Worm (Caenorhabditis elegans) whole organism, young adult: ENCODE data around the gene C02F5.14.

Experiments used
- B0261.1 ChIP-seq: sonication (generic microtip); optimal IDR thresholded peaks from 2 replicates; lab custom pipeline; 2016; ENCODE audit warnings: mild to moderate bottlenecking, missing genetic modification characterization, moderate library complexity, missing compliant biosample characterization
- C06A6.2 ChIP-seq: fragments of 200-800 bp; sonication (Bioruptor generic); conservative IDR thresholded peaks from 2 replicates; pipeline ENCODE4 v1.3.6; 2022; ENCODE audit warnings: missing genetic modification characterization, missing compliant biosample characterization
- F22D6.2 ChIP-seq: sonication (generic microtip); optimal IDR thresholded peaks from 2 replicates; lab custom pipeline; 2016; ENCODE audit warnings: mild to moderate bottlenecking, missing genetic modification characterization, missing compliant biosample characterization
- F33H1.4 ChIP-seq: fragments of 200-800 bp; sonication (Bioruptor generic); IDR thresholded peaks from 2 replicates; pipeline ENCODE4 v1.3.6; 2022; ENCODE audit warnings: missing genetic modification reagents, missing genetic modification characterization, missing compliant biosample characterization
- F55B11.4 ChIP-seq: sonication (generic microtip); optimal IDR thresholded peaks from 2 replicates; lab custom pipeline; 2016; ENCODE audit warnings: missing compliant biosample characterization, missing genetic modification characterization, borderline replicate concordance; ENCODE audit not compliant: insufficient read depth
- ZK185.1 ChIP-seq: sonication (generic microtip); optimal IDR thresholded peaks from 2 replicates; lab custom pipeline; 2016; ENCODE audit warnings: mild to moderate bottlenecking, missing genetic modification characterization, missing compliant biosample characterization; ENCODE audit not compliant: poor library complexity, severe bottlenecking
- ama-1 ChIP-seq, 3 experiments: fragments of 150-350 bp in 1 of 3; sonication (generic microtip) in 2 of 3; optimal IDR thresholded peaks; 2 replicates each; lab custom pipeline; 2014 to 2018; ENCODE audit warnings: missing biosample characterization in 2 of 3, missing genetic modification characterization in 2 of 3, missing genetic modification reagents in 2 of 3
- aptf-2 ChIP-seq: fragments of 200-800 bp; sonication (Bioruptor generic); conservative IDR thresholded peaks from 2 replicates; pipeline ENCODE4 v1.3.6; 2022; ENCODE audit warnings: missing genetic modification reagents, missing genetic modification characterization, missing compliant biosample characterization
- atf-7 ChIP-seq: sonication (generic microtip); optimal IDR thresholded peaks from 2 replicates; lab custom pipeline; 2017; ENCODE audit warnings: mild to moderate bottlenecking, missing genetic modification characterization, missing compliant biosample characterization
- athp-1 ChIP-seq: sonication (generic microtip); optimal IDR thresholded peaks from 2 replicates; lab custom pipeline; 2017; ENCODE audit warnings: mild to moderate bottlenecking, missing genetic modification characterization, missing compliant biosample characterization
- attf-3 ChIP-seq: fragments of 200-800 bp; sonication (Bioruptor generic); conservative IDR thresholded peaks from 2 replicates; pipeline ENCODE4 v1.3.6; 2022; ENCODE audit warnings: missing genetic modification reagents, missing genetic modification characterization, missing compliant biosample characterization
- attf-5 ChIP-seq: fragments of 200-800 bp; sonication (Bioruptor generic); optimal IDR thresholded peaks from 2 replicates; lab custom pipeline; 2018; ENCODE audit warnings: mild to moderate bottlenecking, missing genetic modification characterization, missing compliant biosample characterization
- bed-1 ChIP-seq: fragments of 200-800 bp; sonication (Bioruptor generic); IDR thresholded peaks from 2 replicates; pipeline ENCODE4 v1.3.6; 2022; ENCODE audit warnings: missing genetic modification reagents, missing genetic modification characterization, missing compliant biosample characterization
- cebp-1 ChIP-seq, 2 experiments: fragments of 200-800 bp in 1 of 2; sonication (Bioruptor generic) in 1 of 2; sonication (generic microtip) in 1 of 2; IDR thresholded peaks in 1 of 2; optimal IDR thresholded peaks in 1 of 2; 2 replicates each; pipeline versions ENCODE4 v1.3.6 to Lab custom; 2017 to 2022; ENCODE audit warnings: missing compliant biosample characterization in 2 of 2, missing genetic modification characterization in 2 of 2, mild to moderate bottlenecking in 1 of 2, missing genetic modification reagents in 1 of 2, moderate library complexity in 1 of 2
- ceh-100 ChIP-seq: fragments of 200-800 bp; sonication (Bioruptor generic); IDR thresholded peaks from 2 replicates; pipeline ENCODE4 v1.3.6; 2022; ENCODE audit warnings: missing genetic modification reagents, missing genetic modification characterization, missing compliant biosample characterization
- ceh-27 ChIP-seq: fragments of 200-800 bp; sonication (Bioruptor generic); optimal IDR thresholded peaks from 2 replicates; lab custom pipeline; 2018; ENCODE audit warnings: mild to moderate bottlenecking, missing genetic modification characterization, moderate library complexity, missing compliant biosample characterization
- chd-7 ChIP-seq: sonication (generic microtip); optimal IDR thresholded peaks from 2 replicates; lab custom pipeline; 2016; ENCODE audit warnings: mild to moderate bottlenecking, missing genetic modification characterization, moderate library complexity, missing compliant biosample characterization
- dpl-1 ChIP-seq: fragments of 150-350 bp; optimal IDR thresholded peaks from 2 replicates; lab custom pipeline; 2014; ENCODE audit warnings: missing biosample characterization, missing genetic modification reagents, missing genetic modification characterization
- egl-44 ChIP-seq: fragments of 200-800 bp; sonication (Bioruptor generic); IDR thresholded peaks from 2 replicates; pipeline ENCODE4 v1.3.6; 2022; ENCODE audit warnings: missing genetic modification reagents, missing genetic modification characterization, missing compliant biosample characterization
- egrh-3 ChIP-seq: fragments of 200-800 bp; sonication (Bioruptor generic); IDR thresholded peaks from 2 replicates; pipeline ENCODE4 v1.3.6; 2022; ENCODE audit warnings: missing genetic modification reagents, missing genetic modification characterization, missing compliant biosample characterization
- ekl-4 ChIP-seq: fragments of 200-800 bp; sonication (Bioruptor generic); IDR thresholded peaks from 2 replicates; pipeline ENCODE4 v1.3.6; 2022; ENCODE audit warnings: missing genetic modification reagents, missing genetic modification characterization, missing compliant biosample characterization
- ets-4 ChIP-seq: fragments of 200-800 bp; sonication (Bioruptor generic); optimal IDR thresholded peaks from 2 replicates; lab custom pipeline; 2018; ENCODE audit warnings: mild to moderate bottlenecking, missing genetic modification characterization, missing compliant biosample characterization
- gei-17 ChIP-seq: fragments of 200-800 bp; sonication (Bioruptor generic); optimal IDR thresholded peaks from 2 replicates; lab custom pipeline; 2018; ENCODE audit warnings: mild to moderate bottlenecking, missing genetic modification characterization, missing compliant biosample characterization
- hmg-20 ChIP-seq: fragments of 200-800 bp; sonication (Bioruptor generic); IDR thresholded peaks from 2 replicates; pipeline ENCODE4 v1.3.6; 2022; ENCODE audit warnings: missing genetic modification reagents, missing genetic modification characterization, missing compliant biosample characterization
- let-607 ChIP-seq, 2 experiments: fragments of 200-800 bp in 1 of 2; sonication (Bioruptor generic) in 1 of 2; sonication (generic microtip) in 1 of 2; optimal IDR thresholded peaks; 2 replicates each; lab custom pipeline; 2016 to 2018; ENCODE audit warnings: mild to moderate bottlenecking in 2 of 2, missing compliant biosample characterization in 2 of 2, missing genetic modification characterization in 2 of 2, moderate library complexity in 2 of 2, missing genotype in 1 of 2
- lin-26 ChIP-seq: fragments of 200-800 bp; sonication (Bioruptor generic); IDR thresholded peaks from 2 replicates; pipeline ENCODE4 v1.3.6; 2022; ENCODE audit warnings: missing genetic modification reagents, missing genetic modification characterization, missing compliant biosample characterization
- lin-40 ChIP-seq: sonication (generic microtip); optimal IDR thresholded peaks from 2 replicates; lab custom pipeline; 2016; ENCODE audit warnings: missing genetic modification characterization, mild to moderate bottlenecking, missing compliant biosample characterization, missing genotype, missing genetic modification reagents
- lin-54 ChIP-seq: fragments of 200-800 bp; sonication (Bioruptor generic); optimal IDR thresholded peaks from 2 replicates; lab custom pipeline; 2018; ENCODE audit warnings: mild to moderate bottlenecking, missing genetic modification characterization, missing compliant biosample characterization
- lir-1 ChIP-seq: fragments of 200-800 bp; sonication (Bioruptor generic); conservative IDR thresholded peaks from 2 replicates; pipeline ENCODE4 v1.3.6; 2022; ENCODE audit warnings: missing genetic modification reagents, missing genetic modification characterization, missing compliant biosample characterization
- madf-10 ChIP-seq: sonication (generic microtip); optimal IDR thresholded peaks from 2 replicates; lab custom pipeline; 2016; ENCODE audit warnings: mild to moderate bottlenecking, missing genetic modification characterization, missing compliant biosample characterization
- madf-3 ChIP-seq: fragments of 200-800 bp; sonication (Bioruptor generic); IDR thresholded peaks from 2 replicates; pipeline ENCODE4 v1.3.6; 2022; ENCODE audit warnings: missing genetic modification reagents, missing genetic modification characterization, missing compliant biosample characterization
- madf-6 ChIP-seq: fragments of 200-800 bp; sonication (Bioruptor generic); IDR thresholded peaks from 2 replicates; pipeline ENCODE4 v1.3.6; 2022; ENCODE audit warnings: missing genetic modification reagents, missing genetic modification characterization, missing compliant biosample characterization
- mcd-1 ChIP-seq: fragments of 200-800 bp; sonication (Bioruptor generic); IDR thresholded peaks from 2 replicates; pipeline ENCODE4 v1.3.6; 2022; ENCODE audit warnings: missing genetic modification reagents, missing genetic modification characterization, missing compliant biosample characterization
- mes-4 ChIP-seq: sonication (generic microtip); optimal IDR thresholded peaks from 2 replicates; lab custom pipeline; 2016; ENCODE audit warnings: missing genotype, missing genetic modification characterization, missing compliant biosample characterization
- nhr-80 ChIP-seq: sonication (generic microtip); optimal IDR thresholded peaks from 2 replicates; lab custom pipeline; 2016; ENCODE audit warnings: missing genetic modification characterization, missing compliant biosample characterization
- pbrm-1 ChIP-seq: fragments of 200-800 bp; sonication (Bioruptor generic); IDR thresholded peaks from 2 replicates; pipeline ENCODE4 v1.3.6; 2022; ENCODE audit warnings: missing genetic modification reagents, missing genetic modification characterization, missing compliant biosample characterization
- pha-4 ChIP-seq: fragments of 150-350 bp; sonication (generic microtip); optimal IDR thresholded peaks from 2 replicates; lab custom pipeline; 2014; ENCODE audit warnings: missing biosample characterization, missing genetic modification reagents, missing genetic modification characterization
- rcor-1 ChIP-seq: fragments of 200-800 bp; sonication (Bioruptor generic); IDR thresholded peaks from 2 replicates; pipeline ENCODE4 v1.3.6; 2022; ENCODE audit warnings: missing genetic modification reagents, missing genetic modification characterization, missing compliant biosample characterization
- repo-1 ChIP-seq: sonication (generic microtip); optimal IDR thresholded peaks from 2 replicates; lab custom pipeline; 2017; ENCODE audit warnings: mild to moderate bottlenecking, missing genetic modification characterization, missing compliant biosample characterization
- snpc-4 ChIP-seq, 5 experiments: fragments of 150-350 bp in 1 of 5; sonication (generic microtip) in 4 of 5; optimal IDR thresholded peaks; 2 replicates each; lab custom pipeline; 2014 to 2018; ENCODE audit warnings: missing genetic modification characterization in 5 of 5, missing biosample characterization in 3 of 5, antibody characterized with exemption in 2 of 5, mild to moderate bottlenecking in 2 of 5, missing compliant biosample characterization in 2 of 5, missing genotype in 2 of 5, moderate library complexity in 2 of 5, missing genetic modification reagents in 1 of 5
- somi-1 ChIP-seq: fragments of 200-800 bp; sonication (Bioruptor generic); optimal IDR thresholded peaks from 2 replicates; lab custom pipeline; 2018; ENCODE audit warnings: mild to moderate bottlenecking, missing genetic modification characterization, missing compliant biosample characterization
- sptf-2 ChIP-seq: fragments of 200-800 bp; sonication (Bioruptor generic); optimal IDR thresholded peaks from 2 replicates; lab custom pipeline; 2018; ENCODE audit warnings: mild to moderate bottlenecking, missing genetic modification characterization, missing compliant biosample characterization
- zfh-2 ChIP-seq: fragments of 200-800 bp; sonication (Bioruptor generic); conservative IDR thresholded peaks from 2 replicates; pipeline ENCODE4 v1.3.6; 2022; ENCODE audit warnings: missing genetic modification reagents, missing genetic modification characterization, missing compliant biosample characterization
- ztf-18 ChIP-seq: sonication (generic microtip); optimal IDR thresholded peaks from 2 replicates; lab custom pipeline; 2016; ENCODE audit warnings: missing genotype, mild to moderate bottlenecking, missing genetic modification characterization, missing compliant biosample characterization
- ztf-26 ChIP-seq: sonication (generic microtip); optimal IDR thresholded peaks from 2 replicates; lab custom pipeline; 2017; ENCODE audit warnings: missing genetic modification characterization, missing compliant biosample characterization

C02F5.14 gene

DNA sequence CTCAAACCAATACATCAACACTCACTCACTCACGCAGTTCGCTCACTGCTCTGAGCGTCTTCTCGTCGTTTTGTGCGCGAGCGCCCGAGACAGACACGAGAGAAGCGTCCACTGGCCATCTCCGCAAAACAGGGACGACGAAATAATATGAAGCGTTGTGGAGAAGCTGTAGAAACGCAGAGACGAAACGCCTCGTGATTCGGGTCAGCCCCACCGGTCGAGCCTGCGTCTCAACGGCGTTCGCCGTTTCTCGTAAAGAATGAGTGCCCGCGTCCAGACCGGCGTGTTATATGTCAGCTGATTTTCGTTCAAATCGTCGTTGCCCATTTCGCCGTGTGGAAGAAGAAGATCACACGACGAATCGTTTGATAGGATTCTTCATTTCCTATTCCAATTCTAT lies 7.8 kb downstream of the C02F5.14 start, which contains the start of gene fbxl-1 (continued):
- peak; percentile 76 for TF ChIP-seq attf-3 (GFP tag; lab: Robert Waterston, UW)
- TF ChIP-seq egl-44 (GFP tag; lab: Robert Waterston, UW): peak; percentile 58; the same call in 1 of the 2 replicates
- no peak for TF ChIP-seq sptf-2
- TF ChIP-seq egrh-3 (GFP tag; lab: Robert Waterston, UW): peak; percentile 35; the same call in 1 of the 2 replicates
- TF ChIP-seq rcor-1: peak; percentile 42; the same call in 1 of the 2 replicates
- TF ChIP-seq ztf-26 (tag; lab: Kevin White, UChicago): peak; percentile 34
- TF ChIP-seq madf-3 (GFP tag; lab: Robert Waterston, UW): no peak
- TF ChIP-seq F33H1.4 (GFP tag; lab: Robert Waterston, UW): peak; percentile 16; the same call in 1 of the 2 replicates
- TF ChIP-seq ceh-27 (GFP tag; lab: Kevin White, UChicago): peak; percentile 61
- TF ChIP-seq athp-1 (tag; lab: Kevin White, UChicago): peak; percentile 65
- peak; percentile 45 for TF ChIP-seq ztf-18 (tag; lab: Kevin White, UChicago)
- TF ChIP-seq attf-5: peak; percentile 93
- peak; percentile 30 for TF ChIP-seq repo-1
- TF ChIP-seq snpc-4 (GFP tag; optimal IDR thresholded peaks at IDR 0.05; lab: Kevin White, UChicago): no peak
- peak; percentile 19 to 56 (median 26) for TF ChIP-seq snpc-4 (tag; optimal IDR thresholded peaks at IDR 0.05; lab: Kevin White, UChicago)
- TF ChIP-seq bed-1 (GFP tag; lab: Robert Waterston, UW): no peak
- peak; percentile 79 for TF ChIP-seq chd-7 (tag; lab: Kevin White, UChicago)
- TF ChIP-seq lin-54: peak; percentile 55
- peak; percentile 42 for TF ChIP-seq ceh-100 (GFP tag; lab: Robert Waterston, UW)
- peak; percentile 41 for TF ChIP-seq ZK185.1
- peak; percentile 27; the same call in 1 of the 2 replicates for TF ChIP-seq madf-6 (GFP tag; lab: Robert Waterston, UW)
- TF ChIP-seq madf-10 (tag; lab: Kevin White, UChicago): peak; percentile 90
- TF ChIP-seq C06A6.2 (GFP tag; lab: Robert Waterston, UW): peak; percentile 53; the same call in 1 of the 2 replicates
- TF ChIP-seq let-607 (tag; optimal IDR thresholded peaks at IDR 0.05; lab: Kevin White, UChicago): peak in 1 of 2 experiments; percentile 43
- peak; percentile 72 for TF ChIP-seq mcd-1 (GFP tag; lab: Robert Waterston, UW)
- peak; percentile 82 for TF ChIP-seq lir-1
- peak; percentile 68; the same call in 1 of the 2 replicates for TF ChIP-seq lin-26
- TF ChIP-seq F55B11.4 (tag; lab: Kevin White, UChicago): no peak
- peak; percentile 98 for TF ChIP-seq zfh-2 (GFP tag; lab: Robert Waterston, UW)
- no peak for TF ChIP-seq dpl-1 (GFP tag; lab: Kevin White, UChicago)
- peak; percentile 49; the same call in 1 of the 2 replicates for TF ChIP-seq ekl-4
- peak; percentile 63 for TF ChIP-seq lin-40
- peak; percentile 85 for TF ChIP-seq nhr-80
- peak; percentile 63 for TF ChIP-seq somi-1
- peak; percentile 32 for TF ChIP-seq pha-4 (tag; lab: Kevin White, UChicago)
- TF ChIP-seq hmg-20 (GFP tag; lab: Robert Waterston, UW): 0 out of 2 replicates have a peak, but pooled peaks have one; percentile 32
- TF ChIP-seq cebp-1 (GFP tag; IDR thresholded peaks at IDR 0.05; lab: Robert Waterston, UW): peak; percentile 57; the same call in 1 of the 2 replicates
- TF ChIP-seq cebp-1 (tag; optimal IDR thresholded peaks at IDR 0.05; lab: Kevin White, UChicago): peak; percentile 92
- peak; percentile 37 for TF ChIP-seq gei-17
- TF ChIP-seq atf-7 (tag; lab: Kevin White, UChicago): peak; percentile 16
- TF ChIP-seq ama-1 (optimal IDR thresholded peaks at IDR 0.05; lab: Kevin White, UChicago): no peak
- TF ChIP-seq ama-1 (GFP tag; optimal IDR thresholded peaks at IDR 0.05; lab: Kevin White, UChicago): no peak
- peak; percentile 29 for TF ChIP-seq F22D6.2
- no peak for TF ChIP-seq B0261.1
- no peak for TF ChIP-seq mes-4 (tag; lab: Kevin White, UChicago)
- TF ChIP-seq ets-4 (GFP tag; lab: Kevin White, UChicago): peak; percentile 65
- peak; percentile 68; the same call in 1 of the 2 replicates for TF ChIP-seq pbrm-1 (GFP tag; lab: Robert Waterston, UW)
- TF ChIP-seq aptf-2 (GFP tag; lab: Robert Waterston, UW): no peak
